Worm (Caenorhabditis elegans) whole organism, midembryonic: ENCODE results near the gene col-69.

ENCODE experiments used
- flt-1 ChIP-seq: fragments of 200-800 bp; sonication (Bioruptor generic); IDR thresholded peaks from 2 replicates; pipeline ENCODE4 v1.3.6; 2022; ENCODE audit warnings: missing genetic modification characterization, missing compliant biosample characterization
- tab-1 ChIP-seq: fragments of 200-800 bp; sonication (Bioruptor generic); IDR thresholded peaks from 2 replicates; pipeline ENCODE4 v1.3.6; 2022; ENCODE audit warnings: missing genetic modification characterization, missing compliant biosample characterization

ce11 chrII:334828-335227, 29.3 kb upstream of the col-69 start:
- TF ChIP-seq tab-1 (GFP tag; lab: Robert Waterston, UW) (no peak), flt-1 (GFP tag; lab: Robert Waterston, UW) (no peak)
